Worm (Caenorhabditis elegans) whole organism, L4 larva: Measurements from ENCODE around the gene bgnt-1.1.

Source experiments
- F37D6.2 ChIP-seq: sonication (generic microtip); optimal IDR thresholded peaks from 2 replicates; lab custom pipeline; 2016; ENCODE audit warnings: mild to moderate bottlenecking, missing genetic modification characterization, missing compliant biosample characterization
- ZK546.5 ChIP-seq, 2 experiments: sonication (generic microtip); optimal IDR thresholded peaks; 2 replicates each; lab custom pipeline; 2017; ENCODE audit warnings: missing biosample characterization in 2 of 2, missing genetic modification characterization in 2 of 2
- fos-1 ChIP-seq: fragments of 150-350 bp; optimal IDR thresholded peaks from 2 replicates; lab custom pipeline; 2014; ENCODE audit warnings: missing biosample characterization, missing genetic modification characterization
- lin-13 ChIP-seq: fragments of 150-350 bp; optimal IDR thresholded peaks from 2 replicates; lab custom pipeline; 2014; ENCODE audit warnings: missing biosample characterization, missing genetic modification reagents, missing genetic modification characterization
- mdl-1 ChIP-seq, 2 experiments: fragments of 150-350 bp in 1 of 2; sonication (generic microtip) in 1 of 2; optimal IDR thresholded peaks; 2 replicates each; lab custom pipeline; 2014 to 2017; ENCODE audit warnings: missing biosample characterization in 2 of 2, missing genetic modification characterization in 2 of 2
- mep-1 ChIP-seq: fragments of 150-350 bp; sonication (generic microtip); optimal IDR thresholded peaks from 3 replicates; lab custom pipeline; 2014; ENCODE audit warnings: missing biosample characterization, missing genetic modification characterization

DNA sequence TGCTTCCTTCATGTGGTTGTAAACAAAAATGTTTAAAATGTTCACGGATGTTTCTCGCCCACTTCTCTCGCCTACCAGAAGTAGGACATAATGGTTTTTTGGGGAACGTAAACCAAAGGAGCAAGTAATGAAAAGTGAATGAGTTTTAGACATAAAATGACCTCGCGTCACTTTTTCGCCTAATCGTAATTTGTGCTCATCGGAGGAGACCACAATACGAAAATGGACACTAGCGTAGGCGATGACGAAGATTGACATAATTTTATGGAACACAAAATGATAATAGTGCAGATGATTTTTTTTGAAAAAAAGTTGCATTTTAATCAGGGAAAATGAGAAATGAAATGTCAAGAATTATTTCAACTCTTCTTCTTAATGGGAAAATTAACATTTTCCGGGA, 3.9 kb upstream of the bgnt-1.1 start:
- no peak for TF ChIP-seq F37D6.2
- TF ChIP-seq lin-13 = no peak
- no peak for TF ChIP-seq mep-1 (tag; lab: Kevin White, UChicago)
- TF ChIP-seq fos-1 (tag; lab: Kevin White, UChicago) = no peak
- TF ChIP-seq mdl-1 (tag; optimal IDR thresholded peaks at IDR 0.05; lab: Kevin White, UChicago) = no peak
- TF ChIP-seq ZK546.5 (tag; optimal IDR thresholded peaks at IDR 0.05; lab: Kevin White, UChicago) = no peak
